Worm (Caenorhabditis elegans): ENCODE data around the gene dtmk-1.

DNA sequence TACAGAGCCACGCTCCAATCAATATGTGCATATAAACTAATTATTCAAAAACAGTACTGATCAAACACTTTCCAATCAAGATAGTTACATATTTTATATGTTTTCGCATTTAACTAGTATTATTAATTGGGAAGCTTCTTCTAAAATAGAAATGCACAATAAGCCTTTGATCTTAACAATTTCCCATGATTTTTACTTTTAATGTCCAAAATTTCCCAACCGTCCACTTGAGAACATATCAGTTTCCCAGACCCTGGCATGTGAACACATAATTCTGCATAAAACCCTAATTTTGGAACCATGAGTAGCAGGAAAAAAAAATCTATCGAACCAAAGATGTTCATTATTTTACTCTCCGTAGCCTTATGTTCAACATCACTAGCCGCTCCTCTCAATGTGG is 9.5 kb upstream of the dtmk-1 start, which contains the start of gene R53.8:
- no peak for TF ChIP-seq cog-1 (tag; optimal IDR thresholded peaks at IDR 0.05)
- no peak for TF ChIP-seq flt-1 (GFP tag; IDR thresholded peaks at IDR 0.05)
- no peak for TF ChIP-seq tab-1 (GFP tag; IDR thresholded peaks at IDR 0.05)
- no peak for TF ChIP-seq T22C8.4 (GFP tag; IDR thresholded peaks at IDR 0.05)
- TF ChIP-seq ref-1 (GFP tag; conservative IDR thresholded peaks at IDR 0.05), result no peak
- TF ChIP-seq ztf-23 (GFP tag; IDR thresholded peaks at IDR 0.05), result no peak
- no peak for TF ChIP-seq klf-2 (GFP tag; conservative IDR thresholded peaks at IDR 0.05)
- no peak for TF ChIP-seq ztf-29 (GFP tag; IDR thresholded peaks at IDR 0.05)
- no peak for TF ChIP-seq med-1 (GFP tag; optimal IDR thresholded peaks at IDR 0.05; ENCODE audit: insufficient read depth)

Measured in whole organism, midembryonic.